Fruit fly (Drosophila melanogaster): ENCODE data around the gene Ibf2.
A peak's percentile ranks its signal among the peaks of the same experiment; 100 is the strongest.

The Ibf2 gene

DNA sequence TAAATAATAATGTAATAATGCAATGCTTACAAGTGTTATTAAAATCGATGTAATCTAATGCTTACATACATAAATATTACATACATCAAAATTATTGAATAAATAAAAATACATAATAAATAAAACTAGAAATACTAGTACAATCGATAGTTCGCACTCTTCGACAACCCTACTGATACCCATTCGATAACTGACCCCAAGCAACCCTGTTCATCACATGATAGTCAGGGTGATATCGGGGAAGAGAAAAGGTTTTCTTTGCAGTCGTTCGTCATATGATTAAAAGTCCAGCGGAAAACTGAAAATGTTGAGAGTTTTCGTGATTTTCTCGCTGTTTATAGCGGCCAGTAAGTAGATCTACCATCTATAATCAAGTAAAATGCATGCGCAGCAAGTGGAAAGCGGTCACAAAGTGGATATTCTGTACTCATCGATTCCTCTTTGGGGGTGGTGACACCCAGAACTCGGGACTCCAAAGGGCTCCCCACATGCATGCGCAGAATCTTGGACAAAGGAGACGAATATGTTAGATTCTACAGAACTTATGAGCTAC is 2.2 kb upstream of the Ibf2 start, which contains the start of gene ATP6AP2 (continued):
- TF ChIP-seq CG17385 (GFP tag; optimal IDR thresholded peaks at IDR 0.05) = peak; percentile 38
- no peak for TF ChIP-seq sim (GFP tag; IDR thresholded peaks at IDR 0.05)
- peak; percentile 43; the same call in 1 of the 2 replicates for TF ChIP-seq cas (GFP tag; IDR thresholded peaks at IDR 0.05)
- peak; percentile 4 for TF ChIP-seq zfh2 (GFP tag; optimal IDR thresholded peaks at IDR 0.05)
- no peak for TF ChIP-seq Atf-2 (GFP tag; optimal IDR thresholded peaks at IDR 0.05)
- no peak for TF ChIP-seq sd (tag; optimal IDR thresholded peaks at IDR 0.05)
- TF ChIP-seq CG11696 (GFP tag; IDR thresholded peaks at IDR 0.05) = no peak
- TF ChIP-seq lov (optimal IDR thresholded peaks at IDR 0.05) = no peak
- TF ChIP-seq lov (GFP tag; IDR thresholded peaks at IDR 0.05) = no peak
- TF ChIP-seq jumu (GFP tag; optimal IDR thresholded peaks at IDR 0.05) = no peak
- TF ChIP-seq CG1529 (GFP tag; optimal IDR thresholded peaks at IDR 0.05) = no peak
- peak; percentile 43 for TF ChIP-seq mam (GFP tag; optimal IDR thresholded peaks at IDR 0.05)
- TF ChIP-seq Meics (GFP tag; optimal IDR thresholded peaks at IDR 0.05) = peak; percentile 55
- peak; percentile 26 for TF ChIP-seq CHES-1-like (GFP tag; optimal IDR thresholded peaks at IDR 0.05)
- peak; percentile 70 for TF ChIP-seq Nf-YC (tag; optimal IDR thresholded peaks at IDR 0.05)
- TF ChIP-seq CG17328 (GFP tag; IDR thresholded peaks at IDR 0.05) = peak; percentile 61; the same call in 1 of the 2 replicates
- TF ChIP-seq CG10366 (GFP tag; IDR thresholded peaks at IDR 0.05) = peak; percentile 35; the same call in 1 of the 2 replicates
- no peak for TF ChIP-seq CG15479 (GFP tag; optimal IDR thresholded peaks at IDR 0.05)
- TF ChIP-seq HLH3B (GFP tag; IDR thresholded peaks at IDR 0.05) = peak; percentile 28; the same call in 1 of the 2 replicates
- TF ChIP-seq gro (GFP tag; optimal IDR thresholded peaks at IDR 0.05) = peak; percentile 11
- TF ChIP-seq abd-A (tag; optimal IDR thresholded peaks at IDR 0.05) = no peak
- peak; percentile 41 for TF ChIP-seq pfk (GFP tag; optimal IDR thresholded peaks at IDR 0.05)
- TF ChIP-seq lbe (GFP tag; optimal IDR thresholded peaks at IDR 0.05) = peak; percentile 43
- no peak for TF ChIP-seq vfl (GFP tag; optimal IDR thresholded peaks at IDR 0.05)
- TF ChIP-seq CG10209 (GFP tag; optimal IDR thresholded peaks at IDR 0.05) = no peak
- peak; percentile 71 for TF ChIP-seq nmo (GFP tag; optimal IDR thresholded peaks at IDR 0.05)
- TF ChIP-seq CG9609 (GFP tag; optimal IDR thresholded peaks at IDR 0.05) = no peak
- TF ChIP-seq trem (tag; optimal IDR thresholded peaks at IDR 0.05) = peak; percentile 69
- peak; percentile 36 for TF ChIP-seq bcd (GFP tag; optimal IDR thresholded peaks at IDR 0.05)
- peak; percentile 84 for TF ChIP-seq CG30020 (tag; optimal IDR thresholded peaks at IDR 0.05)
- TF ChIP-seq MESR4 (GFP tag; optimal IDR thresholded peaks at IDR 0.05) = peak; percentile 99
- TF ChIP-seq unpg (GFP tag; optimal IDR thresholded peaks at IDR 0.05) = no peak
- TF ChIP-seq fru (optimal IDR thresholded peaks at IDR 0.05) = no peak
- TF ChIP-seq B-H1 (GFP tag; IDR thresholded peaks at IDR 0.05) = no peak
- TF ChIP-seq CG2116 (GFP tag; optimal IDR thresholded peaks at IDR 0.05) = peak; percentile 99
- TF ChIP-seq CG8924 (tag; optimal IDR thresholded peaks at IDR 0.05) = peak; percentile 67
- TF ChIP-seq CG7556 (GFP tag; optimal IDR thresholded peaks at IDR 0.05) = peak; percentile 33
- peak; percentile 49 for TF ChIP-seq CG9817 (tag; optimal IDR thresholded peaks at IDR 0.05)
- TF ChIP-seq fu2 (GFP tag; optimal IDR thresholded peaks at IDR 0.05) = no peak
- TF ChIP-seq Hand (GFP tag; optimal IDR thresholded peaks at IDR 0.05) = no peak
- peak; percentile 84 for TF ChIP-seq CG9932 (GFP tag; IDR thresholded peaks at IDR 0.05)
- TF ChIP-seq bigmax (GFP tag; optimal IDR thresholded peaks at IDR 0.05) = no peak
- no peak for TF ChIP-seq oc (tag; optimal IDR thresholded peaks at IDR 0.05)
- TF ChIP-seq tio (GFP tag; optimal IDR thresholded peaks at IDR 0.05) = no peak
- TF ChIP-seq NK7.1 (GFP tag; optimal IDR thresholded peaks at IDR 0.05) = no peak
- TF ChIP-seq disco-r (GFP tag; optimal IDR thresholded peaks at IDR 0.05) = no peak
- peak; percentile 53; the same call in 1 of the 2 replicates for TF ChIP-seq CG14014 (GFP tag; IDR thresholded peaks at IDR 0.05)
- TF ChIP-seq CG6791 (GFP tag; IDR thresholded peaks at IDR 0.05; ENCODE audit: partially characterized antibody) = peak; percentile 79
- TF ChIP-seq CG8388 (GFP tag; optimal IDR thresholded peaks at IDR 0.05) = no peak
- no peak for TF ChIP-seq TFAM (GFP tag; optimal IDR thresholded peaks at IDR 0.05)
- no peak for TF ChIP-seq yki (optimal IDR thresholded peaks at IDR 0.05)
- TF ChIP-seq Hmx (GFP tag; optimal IDR thresholded peaks at IDR 0.05) = no peak

All from whole organism, embryonic.